Worm (Caenorhabditis elegans): ENCODE results near the gene F43C1.5.

- no peak for TF ChIP-seq pha-4 (tag; optimal IDR thresholded peaks at IDR 0.05)
- TF ChIP-seq snpc-4 (tag; optimal IDR thresholded peaks at IDR 0.05) = no peak
- TF ChIP-seq elt-3 (tag; optimal IDR thresholded peaks at IDR 0.05) = no peak
- no peak for TF ChIP-seq flh-1 (GFP tag; optimal IDR thresholded peaks at IDR 0.05)
- no peak for TF ChIP-seq blmp-1 (tag; optimal IDR thresholded peaks at IDR 0.05)
- TF ChIP-seq nhr-76 (tag; optimal IDR thresholded peaks at IDR 0.05) = no peak
- no peak for TF ChIP-seq lsy-2 (tag; optimal IDR thresholded peaks at IDR 0.05)
- no peak for TF ChIP-seq cnd-1 (tag; optimal IDR thresholded peaks at IDR 0.05)
- no peak for TF ChIP-seq lin-13 (tag; optimal IDR thresholded peaks at IDR 0.05)
- TF ChIP-seq ceh-83 (GFP tag; optimal IDR thresholded peaks at IDR 0.05) = no peak
- no peak for TF ChIP-seq M03D4.4 (tag; optimal IDR thresholded peaks at IDR 0.05)
- TF ChIP-seq unc-62 (GFP tag; optimal IDR thresholded peaks at IDR 0.05) = no peak
Observed at ce11 chrIII:4234642-4235295, 5.8 kb downstream of the F43C1.5 start.

Measured in whole organism, mixed stage, embryonic.